Worm (Caenorhabditis elegans) whole organism, L1 larva: ENCODE data around the gene C47E12.12.

ENCODE experiments used
- alr-1 ChIP-seq: fragments of 200-800 bp; sonication (Bioruptor generic); optimal IDR thresholded peaks from 2 replicates; lab custom pipeline; 2018; ENCODE audit warnings: borderline replicate concordance, mild to moderate bottlenecking, missing genetic modification characterization, missing compliant biosample characterization
- aly-2 ChIP-seq: fragments of 150-350 bp; optimal IDR thresholded peaks from 2 replicates; lab custom pipeline; 2014; ENCODE audit warnings: missing biosample characterization, missing genetic modification characterization
- egl-27 ChIP-seq, 2 experiments: fragments of 150-350 bp in 1 of 2; sonication (generic microtip); optimal IDR thresholded peaks; 3 replicates each; lab custom pipeline; 2017 to 2018; ENCODE audit warnings: missing biosample characterization in 2 of 2, missing genetic modification characterization in 2 of 2, missing genetic modification reagents in 2 of 2
- nhr-76 ChIP-seq: sonication (generic microtip); optimal IDR thresholded peaks from 2 replicates; lab custom pipeline; 2017; ENCODE audit warnings: missing biosample characterization, missing genetic modification characterization

DNA sequence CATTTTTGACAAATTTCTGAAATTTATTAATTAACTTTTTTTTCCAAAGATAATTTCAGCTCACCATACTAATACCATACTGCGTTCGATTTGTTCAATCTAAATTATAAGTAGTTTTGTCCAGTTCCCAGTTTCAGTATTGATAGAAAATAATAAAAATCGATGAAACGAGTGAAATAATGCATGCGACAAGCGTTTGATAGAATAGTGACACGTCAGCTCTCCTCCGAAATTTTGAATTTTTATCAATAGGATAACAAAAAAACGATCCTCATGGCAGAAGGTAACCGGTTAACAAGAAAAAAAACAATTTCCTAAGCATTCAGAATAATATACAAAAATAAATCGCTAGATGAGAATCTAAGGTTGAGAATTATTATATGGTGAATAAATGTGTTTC lies 29.2 kb upstream of the C47E12.12 start, which contains the start of gene C47E12.3:
- no peak for TF ChIP-seq alr-1
- no peak for TF ChIP-seq nhr-76
- no peak for TF ChIP-seq egl-27 (tag; optimal IDR thresholded peaks at IDR 0.05; lab: Kevin White, UChicago)
- TF ChIP-seq aly-2 (tag; lab: Kevin White, UChicago), result no peak
